Fruit fly (Drosophila melanogaster): ENCODE results near the gene CG14892.
A peak's percentile ranks its signal among the peaks of the same experiment; 100 is the strongest.

CG14892 gene

dm6 chr3R:16558623-16559155 lies 35.5 kb upstream of the CG14892 start (continued):
- TF ChIP-seq CG14014 (GFP tag; IDR thresholded peaks at IDR 0.05) = 0 out of 2 replicates have a peak, but pooled peaks have one; percentile 30
- TF ChIP-seq Abd-B (GFP tag; optimal IDR thresholded peaks at IDR 0.05) = peak; percentile 11
- 0 out of 2 replicates have a peak, but pooled peaks have one; percentile 19 for TF ChIP-seq CG4730 (GFP tag; IDR thresholded peaks at IDR 0.05)
- peak; percentile 76 for TF ChIP-seq vvl (GFP tag; IDR thresholded peaks at IDR 0.05)
- no peak for TF ChIP-seq Kr (GFP tag; optimal IDR thresholded peaks at IDR 0.05)
- TF ChIP-seq lab (GFP tag; optimal IDR thresholded peaks at IDR 0.05) = peak; percentile 66
- TF ChIP-seq CG15514 (GFP tag; optimal IDR thresholded peaks at IDR 0.05) = peak; percentile 49
- TF ChIP-seq Blimp-1 (GFP tag; optimal IDR thresholded peaks at IDR 0.05) = peak; percentile 2
- no peak for TF ChIP-seq CkIIα-i1 (GFP tag; IDR thresholded peaks at IDR 0.05)
- TF ChIP-seq phol (tag; optimal IDR thresholded peaks at IDR 0.05) = peak; percentile 23
- TF ChIP-seq D19A (tag; optimal IDR thresholded peaks at IDR 0.05) = peak; percentile 87
- 0 out of 2 replicates have a peak, but pooled peaks have one; percentile 7 for TF ChIP-seq CG7372 (GFP tag; IDR thresholded peaks at IDR 0.05)
- TF ChIP-seq ttk (GFP tag; IDR thresholded peaks at IDR 0.05) = 0 out of 2 replicates have a peak, but pooled peaks have one; percentile 11
- TF ChIP-seq CG2678 (tag; optimal IDR thresholded peaks at IDR 0.05) = peak; percentile 43
- peak; percentile 36; the same call in 1 of the 3 replicates for TF ChIP-seq CG11093 (GFP tag; IDR thresholded peaks at IDR 0.05)
- TF ChIP-seq CG12659 (GFP tag; optimal IDR thresholded peaks at IDR 0.05) = peak; percentile 17
- peak; percentile 33; the same call in 1 of the 2 replicates for TF ChIP-seq gsb (GFP tag; IDR thresholded peaks at IDR 0.05)
- TF ChIP-seq pzg (GFP tag; optimal IDR thresholded peaks at IDR 0.05) = no peak
- TF ChIP-seq E2f2 (GFP tag; IDR thresholded peaks at IDR 0.05) = peak; percentile 18; the same call in 1 of the 2 replicates
- TF ChIP-seq CG10267 (tag; optimal IDR thresholded peaks at IDR 0.05) = no peak
- no peak for TF ChIP-seq NC2β (GFP tag; optimal IDR thresholded peaks at IDR 0.05)
- peak; percentile 12 for TF ChIP-seq ind (GFP tag; optimal IDR thresholded peaks at IDR 0.05)
- TF ChIP-seq Med (GFP tag) = peak; percentile 55
- TF ChIP-seq Ptx1 (GFP tag; IDR thresholded peaks at IDR 0.05) = peak; percentile 57
- TF ChIP-seq CG11504 (tag; optimal IDR thresholded peaks at IDR 0.05) = peak; percentile 39
- no peak for TF ChIP-seq rib (GFP tag; IDR thresholded peaks at IDR 0.05)
- no peak for TF ChIP-seq CG6272 (GFP tag; IDR thresholded peaks at IDR 0.05)
- 0 out of 3 replicates have a peak, but pooled peaks have one; percentile 30 for TF ChIP-seq CG2889 (GFP tag; IDR thresholded peaks at IDR 0.05)
- peak; percentile 67 for TF ChIP-seq Rfx (GFP tag; IDR thresholded peaks at IDR 0.05)
- TF ChIP-seq CG1603 (tag; optimal IDR thresholded peaks at IDR 0.05) = peak; percentile 15
- TF ChIP-seq fd96Cb (tag; optimal IDR thresholded peaks at IDR 0.05) = peak; percentile 2
- peak; percentile 60; the same call in 1 of the 2 replicates for TF ChIP-seq crol (GFP tag; IDR thresholded peaks at IDR 0.05)
- TF ChIP-seq sd (tag; optimal IDR thresholded peaks at IDR 0.05) = peak; percentile 61
- no peak for TF ChIP-seq CG4360 (GFP tag; IDR thresholded peaks at IDR 0.05)
- peak; percentile 38; the same call in 1 of the 2 replicates for TF ChIP-seq lmd (GFP tag; IDR thresholded peaks at IDR 0.05)
- peak; percentile 34 for TF ChIP-seq Ets65A (GFP tag)
- TF ChIP-seq dmrt99B (tag; optimal IDR thresholded peaks at IDR 0.05) = no peak
- TF ChIP-seq ase (GFP tag; IDR thresholded peaks at IDR 0.05) = 0 out of 3 replicates have a peak, but pooled peaks have one; percentile 25
- TF ChIP-seq gem (tag; optimal IDR thresholded peaks at IDR 0.05) = peak; percentile 12
- TF ChIP-seq CG8290 (GFP tag; optimal IDR thresholded peaks at IDR 0.05) = no peak
- peak in 1 of 2 experiments; percentile 58 for TF ChIP-seq CG8290 (tag; optimal IDR thresholded peaks at IDR 0.05)
- no peak for TF ChIP-seq Dfd (GFP tag; optimal IDR thresholded peaks at IDR 0.05)
- TF ChIP-seq sisA (GFP tag; IDR thresholded peaks at IDR 0.05) = peak; percentile 34
- 0 out of 2 replicates have a peak, but pooled peaks have one; percentile 43 for TF ChIP-seq H2.0 (GFP tag; IDR thresholded peaks at IDR 0.05)
- TF ChIP-seq B-H2 (GFP tag; optimal IDR thresholded peaks at IDR 0.05) = no peak
